Worm (Caenorhabditis elegans): ENCODE data around the gene clec-118.

ce11 chrII:577632-578031 lies 34.6 kb downstream of the clec-118 start, which contains the start of gene W08F4.7:
- TF ChIP-seq W03F9.2 (tag; optimal IDR thresholded peaks at IDR 0.05), result no peak
- TF ChIP-seq dao-5 (tag; optimal IDR thresholded peaks at IDR 0.05), result no peak
- no peak for TF ChIP-seq him-1 (tag; optimal IDR thresholded peaks at IDR 0.05)

Measured in whole organism, L4/young adult.